Fruit fly (Drosophila melanogaster) whole organism, embryonic: ENCODE measurements around the gene frj.
A peak's percentile ranks its signal among the peaks of the same experiment; 100 is the strongest.

Source experiments
- Awh ChIP-seq: fragments of 200-800 bp; sonication (Bioruptor generic); IDR thresholded peaks from 2 replicates; pipeline ENCODE4, ENCODE4 v1.3.6; 2022; ENCODE audit warnings: missing biosample characterization, missing genetic modification characterization
- Bgb ChIP-seq: fragments of 200-800 bp; sonication (Bioruptor generic); IDR thresholded peaks from 2 replicates; pipeline ENCODE4 v1.3.6; 2022; ENCODE audit warnings: missing biosample characterization, missing genetic modification characterization; ENCODE audit not compliant: partially characterized antibody
- Bteb2 ChIP-seq: fragments of 200-800 bp; sonication (Bioruptor generic); optimal IDR thresholded peaks from 2 replicates; lab custom pipeline; 2016; ENCODE audit warnings: missing biosample characterization, missing genetic modification characterization
- CG10147 ChIP-seq: fragments of 200-800 bp; sonication (Bioruptor generic); optimal IDR thresholded peaks from 2 replicates; lab custom pipeline; 2019; ENCODE audit warnings: missing biosample characterization, mild to moderate bottlenecking, missing genetic modification characterization, moderate library complexity
- CG10209 ChIP-seq: fragments of 200-800 bp; sonication (Bioruptor generic); optimal IDR thresholded peaks from 3 replicates; lab custom pipeline; 2017; ENCODE audit warnings: missing biosample characterization, mild to moderate bottlenecking, missing genetic modification characterization, missing genetic modification reagents
- CG10979 ChIP-seq: fragments of 200-800 bp; sonication (Bioruptor generic); optimal IDR thresholded peaks from 2 replicates; lab custom pipeline; 2018; ENCODE audit warnings: missing biosample characterization, mild to moderate bottlenecking, missing genetic modification characterization, moderate library complexity
- CG1233 ChIP-seq: fragments of 200-800 bp; sonication (Bioruptor generic); optimal IDR thresholded peaks from 4 replicates; lab custom pipeline; 2018; ENCODE audit warnings: missing biosample characterization, mild to moderate bottlenecking, missing genetic modification characterization
- CG15011 ChIP-seq: fragments of 200-800 bp; sonication (Bioruptor generic); optimal IDR thresholded peaks from 3 replicates; lab custom pipeline; 2018; ENCODE audit warnings: missing biosample characterization, mild to moderate bottlenecking, missing genetic modification characterization
- CG15073 ChIP-seq: fragments of 200-800 bp; sonication (Bioruptor generic); optimal IDR thresholded peaks from 2 replicates; lab custom pipeline; 2016; ENCODE audit warnings: missing biosample characterization, missing genetic modification characterization
- CG1602 ChIP-seq: fragments of 200-800 bp; sonication (Bioruptor generic); optimal IDR thresholded peaks from 3 replicates; lab custom pipeline; 2016; ENCODE audit warnings: missing biosample characterization, missing genetic modification characterization
- CG17385 ChIP-seq: fragments of 200-800 bp; sonication (Bioruptor generic); optimal IDR thresholded peaks from 3 replicates; lab custom pipeline; 2018; ENCODE audit warnings: missing biosample characterization, mild to moderate bottlenecking, missing genetic modification characterization
- CG17568 ChIP-seq: fragments of 200-800 bp; sonication (Bioruptor generic); optimal IDR thresholded peaks from 2 replicates; lab custom pipeline; 2018; ENCODE audit warnings: missing biosample characterization, mild to moderate bottlenecking, missing genetic modification characterization, moderate library complexity
- CG17829 ChIP-seq: fragments of 200-800 bp; optimal IDR thresholded peaks from 2 replicates; lab custom pipeline; 2019; ENCODE audit warnings: missing biosample characterization, mild to moderate bottlenecking, missing genetic modification characterization, moderate library complexity
- CG1832 ChIP-seq: fragments of 200-800 bp; sonication (Bioruptor generic); optimal IDR thresholded peaks from 2 replicates; lab custom pipeline; 2017; ENCODE audit warnings: missing biosample characterization, mild to moderate bottlenecking, missing genetic modification characterization, inconsistent platforms
- CG18599 ChIP-seq: fragments of 200-800 bp; sonication (Bioruptor generic); optimal IDR thresholded peaks from 3 replicates; lab custom pipeline; 2017; ENCODE audit warnings: missing biosample characterization, missing genetic modification characterization, mild to moderate bottlenecking, moderate library complexity, missing genetic modification reagents
- CG18619 ChIP-seq: fragments of 200-800 bp; sonication (Bioruptor generic); optimal IDR thresholded peaks from 3 replicates; lab custom pipeline; 2017; ENCODE audit warnings: missing biosample characterization, mild to moderate bottlenecking, missing genetic modification characterization
- CG2129 ChIP-seq: fragments of 200-800 bp; sonication (Bioruptor generic); IDR thresholded peaks from 2 replicates; pipeline ENCODE4 v1.3.6; 2022; ENCODE audit warnings: missing biosample characterization, missing genetic modification characterization; ENCODE audit not compliant: partially characterized antibody
- CG3065 ChIP-seq: fragments of 200-800 bp; sonication (Bioruptor generic); optimal IDR thresholded peaks from 2 replicates; lab custom pipeline; 2016; ENCODE audit warnings: missing biosample characterization, missing genetic modification characterization
- CG31365 ChIP-seq: fragments of 200-800 bp; sonication (Bioruptor generic); optimal IDR thresholded peaks from 2 replicates; lab custom pipeline; 2018; ENCODE audit warnings: missing biosample characterization, mild to moderate bottlenecking, missing genetic modification characterization
- CG33213 ChIP-seq: fragments of 200-800 bp; sonication (Bioruptor generic); optimal IDR thresholded peaks from 3 replicates; lab custom pipeline; 2016; ENCODE audit warnings: missing biosample characterization, missing genetic modification characterization
- CG34376 ChIP-seq: fragments of 200-800 bp; sonication (Bioruptor generic); optimal IDR thresholded peaks from 2 replicates; lab custom pipeline; 2018; ENCODE audit warnings: missing biosample characterization, mild to moderate bottlenecking, missing genetic modification characterization
- CG34422 ChIP-seq: fragments of 200-800 bp; sonication (Bioruptor generic); IDR thresholded peaks from 3 replicates; pipeline ENCODE4 v1.3.6; 2022; ENCODE audit warnings: missing biosample characterization, missing genetic modification characterization
- CG42726 ChIP-seq: fragments of 200-800 bp; sonication (Bioruptor generic); IDR thresholded peaks from 2 replicates; pipeline ENCODE4 v1.3.6; 2022; ENCODE audit warnings: missing biosample characterization, missing genetic modification characterization; ENCODE audit not compliant: partially characterized antibody
- CG4854 ChIP-seq: fragments of 200-800 bp; sonication (Bioruptor generic); optimal IDR thresholded peaks from 2 replicates; lab custom pipeline; 2016; ENCODE audit warnings: missing biosample characterization, missing genetic modification characterization, inconsistent platforms
- CG7745 ChIP-seq: fragments of 200-800 bp; sonication (Bioruptor generic); optimal IDR thresholded peaks from 2 replicates; lab custom pipeline; 2018; ENCODE audit warnings: missing biosample characterization, mild to moderate bottlenecking, missing genetic modification characterization, moderate library complexity
- CG9876 ChIP-seq: fragments of 200-800 bp; sonication (Bioruptor generic); optimal IDR thresholded peaks from 2 replicates; lab custom pipeline; 2016; ENCODE audit warnings: missing biosample characterization, missing genetic modification characterization
- CrebB ChIP-seq: fragments of 200-800 bp; sonication (Bioruptor generic); optimal IDR thresholded peaks from 3 replicates; lab custom pipeline; 2018; ENCODE audit warnings: missing biosample characterization, mild to moderate bottlenecking, missing genetic modification characterization
- Deaf1 ChIP-seq: fragments of 200-800 bp; optimal IDR thresholded peaks from 3 replicates; lab custom pipeline; 2019; ENCODE audit warnings: missing biosample characterization, mild to moderate bottlenecking, missing genetic modification characterization, moderate library complexity
- Dip3 ChIP-seq: fragments of 200-800 bp; sonication (Bioruptor generic); optimal IDR thresholded peaks from 3 replicates; lab custom pipeline; 2016; ENCODE audit warnings: missing biosample characterization, missing genetic modification characterization
- HLHmδ ChIP-seq: fragments of 200-800 bp; sonication (Bioruptor generic); optimal IDR thresholded peaks from 2 replicates; lab custom pipeline; 2018; ENCODE audit warnings: missing biosample characterization, mild to moderate bottlenecking, missing genetic modification characterization, moderate library complexity
- MTF-1 ChIP-seq: fragments of 200-800 bp; sonication (Bioruptor generic); optimal IDR thresholded peaks from 2 replicates; lab custom pipeline; 2018; ENCODE audit warnings: missing biosample characterization, mild to moderate bottlenecking, missing genetic modification characterization, borderline replicate concordance
- NK7.1 ChIP-seq: fragments of 200-800 bp; sonication (Bioruptor generic); optimal IDR thresholded peaks from 3 replicates; lab custom pipeline; 2016; ENCODE audit warnings: missing biosample characterization, missing genetic modification characterization
- Neu2 ChIP-seq: fragments of 200-800 bp; sonication (Bioruptor generic); optimal IDR thresholded peaks from 3 replicates; lab custom pipeline; 2016; ENCODE audit warnings: missing biosample characterization, missing genetic modification characterization, borderline replicate concordance
- Ssrp ChIP-seq: fragments of 200-800 bp; sonication (Bioruptor generic); optimal IDR thresholded peaks from 2 replicates; lab custom pipeline; 2018; ENCODE audit warnings: missing biosample characterization, mild to moderate bottlenecking, missing genetic modification characterization, moderate library complexity
- abd-A ChIP-seq: fragments of 200-800 bp; sonication (Bioruptor generic); optimal IDR thresholded peaks from 3 replicates; lab custom pipeline; 2019; ENCODE audit warnings: missing biosample characterization, mild to moderate bottlenecking, missing genetic modification characterization, moderate library complexity
- ac ChIP-seq: fragments of 200-800 bp; sonication (Bioruptor generic); optimal IDR thresholded peaks from 3 replicates; lab custom pipeline; 2017; ENCODE audit warnings: missing biosample characterization, mild to moderate bottlenecking, missing genetic modification characterization
- ase ChIP-seq: fragments of 200-800 bp; sonication (Bioruptor generic); IDR thresholded peaks from 3 replicates; pipeline ENCODE4 v1.3.6; 2022; ENCODE audit warnings: missing biosample characterization, missing genetic modification characterization
- az2 ChIP-seq: fragments of 200-800 bp; sonication (Bioruptor generic); optimal IDR thresholded peaks from 3 replicates; lab custom pipeline; 2016; ENCODE audit warnings: missing biosample characterization, missing genetic modification characterization
- ewg ChIP-seq: fragments of 200-800 bp; sonication (Bioruptor generic); optimal IDR thresholded peaks from 3 replicates; lab custom pipeline; 2017; ENCODE audit warnings: mild to moderate bottlenecking, missing biosample characterization, missing genetic modification reagents, missing genetic modification characterization
- ken ChIP-seq: fragments of 200-800 bp; sonication (Bioruptor generic); IDR thresholded peaks from 3 replicates; pipeline ENCODE4 v1.3.6; 2022; ENCODE audit warnings: missing biosample characterization, missing genetic modification characterization
- mld ChIP-seq: fragments of 200-800 bp; sonication (Bioruptor generic); IDR thresholded peaks from 3 replicates; pipeline ENCODE4 v1.3.6; 2022; ENCODE audit warnings: missing biosample characterization, missing genetic modification characterization; ENCODE audit not compliant: partially characterized antibody
- p53 ChIP-seq: fragments of 200-800 bp; sonication (Bioruptor generic); optimal IDR thresholded peaks from 2 replicates; lab custom pipeline; 2016; ENCODE audit warnings: missing biosample characterization, missing genetic modification characterization
- pan ChIP-seq, 4 experiments: fragments of >200 bp in 3 of 4; fragments of 200-800 bp in 1 of 4; sonication (Bioruptor generic) in 1 of 4; optimal IDR thresholded peaks in 3 of 4; IDR thresholded peaks in 1 of 4; 2 replicates each; pipeline versions ENCODE4 v1.3.6 to Lab custom; 2017 to 2022; ENCODE audit warnings: missing biosample characterization in 2 of 4, missing genetic modification characterization in 2 of 4, mixed read lengths in 1 of 4
- pho ChIP-seq: fragments of 200-800 bp; sonication (Bioruptor generic); optimal IDR thresholded peaks from 2 replicates; lab custom pipeline; 2016; ENCODE audit warnings: missing biosample characterization, missing genetic modification characterization
- pum ChIP-seq: fragments of 200-800 bp; sonication (Bioruptor generic); optimal IDR thresholded peaks from 2 replicates; lab custom pipeline; 2016; ENCODE audit warnings: missing biosample characterization, missing genetic modification characterization
- schlank ChIP-seq: fragments of 200-800 bp; sonication (Bioruptor generic); optimal IDR thresholded peaks from 2 replicates; lab custom pipeline; 2018; ENCODE audit warnings: missing biosample characterization, mild to moderate bottlenecking, missing genetic modification characterization
- so ChIP-seq: fragments of 200-800 bp; sonication (Bioruptor generic); IDR thresholded peaks from 3 replicates; pipeline ENCODE4 v1.3.6; 2022; ENCODE audit warnings: missing biosample characterization, missing genetic modification characterization
- toy ChIP-seq: fragments of 200-800 bp; sonication (Bioruptor generic); IDR thresholded peaks from 2 replicates; pipeline ENCODE4 v1.3.6; 2022; ENCODE audit warnings: missing biosample characterization, missing genetic modification characterization
- wor ChIP-seq: fragments of 200-800 bp; sonication (Bioruptor generic); IDR thresholded peaks from 2 replicates; pipeline ENCODE4 v1.3.6; 2022; ENCODE audit warnings: missing biosample characterization, missing genetic modification characterization

The frj gene

DNA sequence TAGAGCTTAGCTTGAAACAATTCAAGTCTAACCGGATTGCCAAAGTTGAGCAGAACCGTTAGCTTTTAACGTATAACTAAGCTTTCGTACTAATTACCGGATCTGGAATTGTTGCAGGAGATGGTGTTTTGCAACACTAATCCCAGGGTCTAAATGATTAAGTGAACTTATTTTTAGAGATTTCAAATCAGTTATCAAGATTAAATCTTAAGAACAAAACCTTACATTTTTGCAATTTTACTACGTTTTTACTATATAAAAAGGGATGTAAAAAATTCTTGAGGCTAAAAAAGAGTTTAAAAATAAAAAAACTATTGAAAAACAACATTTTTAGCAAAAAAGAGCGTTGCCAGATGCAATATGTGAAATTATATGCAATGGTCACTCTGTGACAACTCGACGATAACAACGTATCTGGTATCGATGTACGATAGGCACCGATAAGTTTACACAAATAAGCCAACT lies 32.9 kb downstream of the frj start, which contains the start of the genes KFase and epsilonCOP (continued):
- TF ChIP-seq Bteb2 (GFP tag; lab: Kevin White, UChicago) (peak; percentile 76), CG4854 (GFP tag; lab: Kevin White, UChicago) (peak; percentile 42), HLHmδ (GFP tag; lab: Kevin White, UChicago) (no peak), CG18619 (no peak), CG10147 (GFP tag; lab: Kevin White, UChicago) (peak; percentile 40), CG31365 (tag; lab: Kevin White, UChicago) (no peak), CG34376 (GFP tag; lab: Kevin White, UChicago) (peak; percentile 47), Bgb (GFP tag; lab: Robert Waterston, UW) (peak; percentile 78), schlank (tag; lab: Kevin White, UChicago) (no peak), CG1233 (peak; percentile 33), abd-A (no peak), CG7745 (tag; lab: Kevin White, UChicago) (peak; percentile 95), MTF-1 (GFP tag; lab: Kevin White, UChicago) (no peak), CG1832 (GFP tag; lab: Kevin White, UChicago) (no peak), CG1602 (peak; percentile 4), Awh (GFP tag; lab: Robert Waterston, UW) (no peak), ac (GFP tag; lab: Kevin White, UChicago) (no peak), CG10979 (tag; lab: Kevin White, UChicago) (peak; percentile 31), CG42726 (GFP tag; lab: Robert Waterston, UW) (peak; percentile 40; the same call in 1 of the 2 replicates), Neu2 (GFP tag; lab: Kevin White, UChicago) (no peak), mld (no peak), toy (no peak), CG17568 (no peak), so (GFP tag; lab: Robert Waterston, UW) (no peak), p53 (GFP tag; lab: Kevin White, UChicago) (no peak), pho (peak; percentile 54), NK7.1 (GFP tag; lab: Kevin White, UChicago) (no peak), CG17385 (GFP tag; lab: Kevin White, UChicago) (peak; percentile 53), CrebB (tag; lab: Kevin White, UChicago) (peak; percentile 6)

DNA sequence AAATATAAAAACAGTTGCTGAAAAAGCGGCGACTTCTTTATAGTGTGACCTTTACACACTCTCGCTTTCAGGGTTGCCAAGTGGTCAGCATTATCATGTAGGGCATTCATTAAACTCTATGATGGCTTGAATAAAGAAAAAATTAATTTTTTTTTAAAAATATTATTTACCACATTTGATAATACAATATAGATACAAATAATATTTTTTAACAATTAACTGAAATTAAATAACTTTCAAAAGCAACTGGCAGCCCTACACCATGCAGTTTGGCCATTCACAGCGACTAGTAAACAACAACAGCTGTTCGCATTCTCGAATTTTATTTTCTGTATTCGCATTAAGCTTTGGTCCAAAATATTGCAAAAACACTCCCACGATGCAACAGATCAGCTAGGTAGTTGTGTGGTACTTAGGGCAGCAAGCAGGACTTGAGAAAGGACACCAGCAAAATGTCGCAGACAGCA lies 35.0 kb downstream of the frj start, which contains the start of the genes Phf5a and CG31638:
Gene Phf5a, minus strand, starts transcription at position 61 of the 467 bp plus-strand sequence.
Gene CG31638, plus strand, starts transcription at position 279 of the 467 bp plus-strand sequence.
- TF ChIP-seq CG3065 (peak; percentile 88), CG15073 (GFP tag; lab: Kevin White, UChicago) (no peak), CG9876 (GFP tag; lab: Kevin White, UChicago) (peak; percentile 28), CG33213 (GFP tag; lab: Kevin White, UChicago) (no peak), CG18599 (peak; percentile 96), CG34376 (GFP tag; lab: Kevin White, UChicago) (peak; percentile 84), wor (GFP tag; lab: Robert Waterston, UW) (0 out of 2 replicates have a peak, but pooled peaks have one; percentile 16), CG2129 (GFP tag; lab: Robert Waterston, UW) (no peak), pan (optimal IDR thresholded peaks at IDR 0.05; lab: Kevin White, UChicago) (no peak), pan (GFP tag; optimal IDR thresholded peaks at IDR 0.05 in 1 of 2, IDR thresholded peaks at IDR 0.05 in 1 of 2) (peak in 1 of 2 experiments; percentile 98), ken (peak; percentile 76), CG17829 (tag; lab: Kevin White, UChicago) (peak; percentile 98), Deaf1 (peak; percentile 30), pum (GFP tag; lab: Kevin White, UChicago) (peak; percentile 62), CG34422 (GFP tag; lab: Robert Waterston, UW) (peak; percentile 98), CG15011 (GFP tag; lab: Kevin White, UChicago) (peak; percentile 82), ase (GFP tag; lab: Robert Waterston, UW) (peak; percentile 97), az2 (GFP tag; lab: Kevin White, UChicago) (peak; percentile 90), Ssrp (tag; lab: Kevin White, UChicago) (peak; percentile 53), ewg (GFP tag; lab: Kevin White, UChicago) (peak; percentile 70), CG10209 (GFP tag; lab: Kevin White, UChicago) (peak; percentile 88), Dip3 (no peak), so (GFP tag; lab: Robert Waterston, UW) (peak; percentile 87; the same call in 2 of the 3 replicates)
